Worm (Caenorhabditis elegans): ENCODE measurements around the gene F08B12.11.
A peak's percentile ranks its signal among the peaks of the same experiment; 100 is the strongest.

The F08B12.11 gene

ce11 chrX:11384534-11385441 is at the start of gene F08B12.11, which contains the start of gene prmn-1:
Gene F08B12.11, plus strand, starts transcription at chrX:11385054.
Gene prmn-1, plus strand, starts transcription at chrX:11385084.
- peak; percentile 62 for TF ChIP-seq sdc-2 (tag; optimal IDR thresholded peaks at IDR 0.05)
- peak; percentile 7 for TF ChIP-seq C08G9.2 (tag; optimal IDR thresholded peaks at IDR 0.05)
- TF ChIP-seq syd-9 (tag; optimal IDR thresholded peaks at IDR 0.05), result peak; percentile 10
- TF ChIP-seq dmd-4 (tag; optimal IDR thresholded peaks at IDR 0.05; ENCODE audit: borderline replicate concordance), result no peak
- TF ChIP-seq fax-1 (tag; optimal IDR thresholded peaks at IDR 0.05), result peak; percentile 28
- peak; percentile 0 for TF ChIP-seq elt-2 (tag; optimal IDR thresholded peaks at IDR 0.05)
- TF ChIP-seq ceh-31 (tag; optimal IDR thresholded peaks at IDR 0.05), result peak; percentile 36
- TF ChIP-seq hlh-6 (tag; optimal IDR thresholded peaks at IDR 0.05), result peak; percentile 66
- no peak for TF ChIP-seq odd-2 (tag; optimal IDR thresholded peaks at IDR 0.05)
- peak; percentile 62 for TF ChIP-seq ref-2 (tag; optimal IDR thresholded peaks at IDR 0.05)
- no peak for TF ChIP-seq F13H6.1 (tag; optimal IDR thresholded peaks at IDR 0.05)
- peak; percentile 11 for TF ChIP-seq fkh-6 (tag; optimal IDR thresholded peaks at IDR 0.05)
- no peak for TF ChIP-seq lin-11 (tag; optimal IDR thresholded peaks at IDR 0.05)
- TF ChIP-seq unc-42 (tag; optimal IDR thresholded peaks at IDR 0.05), result peak; percentile 76
- no peak for TF ChIP-seq ceh-9 (tag; optimal IDR thresholded peaks at IDR 0.05)
- peak; percentile 26 for TF ChIP-seq tbx-2 (tag; optimal IDR thresholded peaks at IDR 0.05)
- TF ChIP-seq ceh-34 (tag; optimal IDR thresholded peaks at IDR 0.05), result peak; percentile 63
- no peak for TF ChIP-seq hlh-13 (GFP tag; optimal IDR thresholded peaks at IDR 0.05)
- TF ChIP-seq elt-4 (tag; optimal IDR thresholded peaks at IDR 0.05), result no peak
- TF ChIP-seq pax-1 (tag; optimal IDR thresholded peaks at IDR 0.05), result no peak
- no peak for TF ChIP-seq K09A11.1 (tag; optimal IDR thresholded peaks at IDR 0.05; ENCODE audit: insufficient read depth)

DNA sequence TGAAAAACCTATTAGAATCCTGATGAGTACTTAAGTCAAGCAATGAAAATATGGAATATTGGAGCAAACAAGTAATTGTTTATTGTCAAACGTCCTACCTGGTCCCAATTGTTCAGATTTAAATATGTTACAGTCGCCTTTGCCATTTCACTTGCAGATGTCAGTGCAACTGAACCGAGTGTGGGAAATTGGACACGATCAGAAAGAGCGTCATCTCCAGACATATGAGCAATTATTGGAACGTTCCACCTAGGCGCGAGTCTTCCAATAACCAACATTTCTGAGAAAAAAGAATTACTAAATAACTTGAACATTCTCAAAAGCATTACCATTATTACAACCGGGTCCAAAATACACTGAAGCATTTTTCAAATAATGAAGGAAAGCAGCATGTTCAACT is 47.8 kb upstream of the F08B12.11 start:
- no peak for TF ChIP-seq lin-11 (tag; optimal IDR thresholded peaks at IDR 0.05)
- no peak for TF ChIP-seq gmeb-2 (tag; optimal IDR thresholded peaks at IDR 0.05)
- TF ChIP-seq elt-2 (tag; optimal IDR thresholded peaks at IDR 0.05), result no peak
- no peak for TF ChIP-seq ztf-16 (tag; optimal IDR thresholded peaks at IDR 0.05)
- TF ChIP-seq che-1 (tag; optimal IDR thresholded peaks at IDR 0.05), result no peak
- TF ChIP-seq ets-4 (tag; optimal IDR thresholded peaks at IDR 0.05), result no peak
- TF ChIP-seq sdc-2 (tag; optimal IDR thresholded peaks at IDR 0.05), result no peak

DNA sequence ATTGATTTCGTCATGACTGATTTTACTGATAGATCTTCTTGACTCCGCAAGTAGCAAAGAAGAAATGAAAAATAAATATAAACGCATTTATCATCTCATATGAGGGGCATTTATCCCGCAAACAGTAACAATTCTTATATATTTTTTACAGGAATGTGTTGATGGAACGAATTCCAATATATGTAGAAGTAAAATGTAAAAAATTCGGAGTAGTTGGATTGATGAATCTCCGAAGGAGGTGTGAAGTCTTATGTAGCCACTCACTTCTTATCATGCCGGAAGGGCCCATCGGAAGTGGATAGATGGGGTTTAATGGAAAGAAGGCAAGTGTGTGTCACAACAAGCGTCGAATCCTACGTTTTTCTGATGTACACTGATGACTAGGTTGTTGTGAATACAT is 47.1 kb upstream of the F08B12.11 start, which contains the start of gene gcy-9:
Gene gcy-9 (minus strand): TSS at position 101 of the 400 bp plus-strand sequence.
- no peak for TF ChIP-seq nhr-11 (tag; optimal IDR thresholded peaks at IDR 0.05)
- no peak for TF ChIP-seq nfya-1 (tag; optimal IDR thresholded peaks at IDR 0.05)
- no peak for TF ChIP-seq sox-4 (tag; optimal IDR thresholded peaks at IDR 0.05)
- no peak for TF ChIP-seq eyg-1 (tag; optimal IDR thresholded peaks at IDR 0.05)
- no peak for TF ChIP-seq pha-4 (tag; optimal IDR thresholded peaks at IDR 0.05)
- no peak for TF ChIP-seq che-1 (tag; optimal IDR thresholded peaks at IDR 0.05)
- TF ChIP-seq zip-5 (tag; optimal IDR thresholded peaks at IDR 0.05), result no peak
- no peak for TF ChIP-seq ceh-30 (tag; optimal IDR thresholded peaks at IDR 0.05)
- TF ChIP-seq ceh-22 (tag; optimal IDR thresholded peaks at IDR 0.05), result no peak
- no peak for TF ChIP-seq ttx-3 (tag; optimal IDR thresholded peaks at IDR 0.05)
- TF ChIP-seq tbx-7 (tag; optimal IDR thresholded peaks at IDR 0.05), result no peak
- no peak for TF ChIP-seq unc-3 (GFP tag; conservative IDR thresholded peaks at IDR 0.05)
- TF ChIP-seq unc-3 (tag; optimal IDR thresholded peaks at IDR 0.05), result no peak
- no peak for TF ChIP-seq syd-9 (tag; optimal IDR thresholded peaks at IDR 0.05)
- no peak for TF ChIP-seq mec-3 (tag; optimal IDR thresholded peaks at IDR 0.05; ENCODE audit: borderline replicate concordance)
- TF ChIP-seq ahr-1 (tag; optimal IDR thresholded peaks at IDR 0.05), result no peak
- TF ChIP-seq hlh-30 (tag; optimal IDR thresholded peaks at IDR 0.05; ENCODE audit: insufficient read depth), result no peak
